Fruit fly (Drosophila melanogaster) whole organism, embryonic: ENCODE results near the gene Naa20A.
A peak's percentile ranks its signal among the peaks of the same experiment; 100 is the strongest.

Experiments
- Atf6 ChIP-seq: fragments of 200-800 bp; sonication (Bioruptor generic); IDR thresholded peaks from 2 replicates; pipeline ENCODE4 v1.3.6; 2022; ENCODE audit warnings: missing biosample characterization, missing genetic modification characterization
- CG11504 ChIP-seq: fragments of 200-800 bp; sonication (Bioruptor generic); optimal IDR thresholded peaks from 3 replicates; lab custom pipeline; 2019; ENCODE audit warnings: missing biosample characterization, mild to moderate bottlenecking, missing genetic modification characterization, moderate library complexity
- CG11560 ChIP-seq: fragments of 200-800 bp; sonication (Bioruptor generic); IDR thresholded peaks from 3 replicates; pipeline ENCODE4 v1.3.6; 2022; ENCODE audit warnings: missing biosample characterization, missing genetic modification characterization
- CG12104 ChIP-seq: fragments of 200-800 bp; sonication (Bioruptor generic); optimal IDR thresholded peaks from 3 replicates; lab custom pipeline; 2016; ENCODE audit warnings: missing biosample characterization, missing genetic modification characterization
- CG12659 ChIP-seq: fragments of 200-800 bp; sonication (Bioruptor generic); optimal IDR thresholded peaks from 3 replicates; lab custom pipeline; 2017; ENCODE audit warnings: mild to moderate bottlenecking, missing biosample characterization, missing genetic modification reagents, missing genetic modification characterization
- CG12769 ChIP-seq: fragments of 200-800 bp; sonication (Bioruptor generic); optimal IDR thresholded peaks from 2 replicates; lab custom pipeline; 2019; ENCODE audit warnings: missing biosample characterization, mild to moderate bottlenecking, missing genetic modification characterization, moderate library complexity
- CG13287 ChIP-seq: fragments of 200-800 bp; sonication (Bioruptor generic); IDR thresholded peaks from 2 replicates; pipeline ENCODE4 v1.3.6; 2022; ENCODE audit warnings: missing biosample characterization, missing genetic modification characterization; ENCODE audit not compliant: partially characterized antibody
- CG15073 ChIP-seq: fragments of 200-800 bp; sonication (Bioruptor generic); optimal IDR thresholded peaks from 2 replicates; lab custom pipeline; 2016; ENCODE audit warnings: missing biosample characterization, missing genetic modification characterization
- CG15269 ChIP-seq: fragments of 200-800 bp; sonication (Bioruptor generic); optimal IDR thresholded peaks from 2 replicates; lab custom pipeline; 2018; ENCODE audit warnings: missing biosample characterization, mild to moderate bottlenecking, missing genetic modification characterization, moderate library complexity
- CG15696 ChIP-seq: fragments of 200-800 bp; sonication (Bioruptor generic); optimal IDR thresholded peaks from 2 replicates; lab custom pipeline; 2019; ENCODE audit warnings: missing biosample characterization, mild to moderate bottlenecking, missing genetic modification characterization, moderate library complexity
- CG2120 ChIP-seq: fragments of 200-800 bp; sonication (Bioruptor generic); optimal IDR thresholded peaks from 3 replicates; lab custom pipeline; 2016; ENCODE audit warnings: missing biosample characterization, missing genetic modification characterization
- CG2678 ChIP-seq: fragments of 200-800 bp; sonication (Bioruptor generic); optimal IDR thresholded peaks from 3 replicates; lab custom pipeline; 2019; ENCODE audit warnings: missing biosample characterization, mild to moderate bottlenecking, missing genetic modification characterization, moderate library complexity
- CG3281 ChIP-seq: fragments of 200-800 bp; sonication (Bioruptor generic); optimal IDR thresholded peaks from 3 replicates; lab custom pipeline; 2017; ENCODE audit warnings: missing biosample characterization, mild to moderate bottlenecking, missing genetic modification characterization
- CG34376 ChIP-seq: fragments of 200-800 bp; sonication (Bioruptor generic); optimal IDR thresholded peaks from 2 replicates; lab custom pipeline; 2018; ENCODE audit warnings: missing biosample characterization, mild to moderate bottlenecking, missing genetic modification characterization
- CG3995 ChIP-seq: fragments of 200-800 bp; sonication (Bioruptor generic); optimal IDR thresholded peaks from 3 replicates; lab custom pipeline; 2016; ENCODE audit warnings: missing biosample characterization, missing genetic modification characterization
- CG6272 ChIP-seq: fragments of 200-800 bp; sonication (Bioruptor generic); IDR thresholded peaks from 2 replicates; pipeline ENCODE4 v1.3.6; 2022; ENCODE audit warnings: missing biosample characterization, missing genetic modification characterization
- CG7357 ChIP-seq: fragments of 200-800 bp; sonication (Bioruptor generic); IDR thresholded peaks from 3 replicates; pipeline ENCODE4 v1.3.6; 2022; ENCODE audit warnings: missing biosample characterization, missing genetic modification characterization
- CG7372 ChIP-seq: fragments of 200-800 bp; sonication (Bioruptor generic); IDR thresholded peaks from 2 replicates; pipeline ENCODE4 v1.3.6; 2022; ENCODE audit warnings: missing biosample characterization, missing genetic modification characterization
- CG7745 ChIP-seq: fragments of 200-800 bp; sonication (Bioruptor generic); optimal IDR thresholded peaks from 2 replicates; lab custom pipeline; 2018; ENCODE audit warnings: missing biosample characterization, mild to moderate bottlenecking, missing genetic modification characterization, moderate library complexity
- CG8765 ChIP-seq: fragments of 200-800 bp; sonication (Bioruptor generic); IDR thresholded peaks from 2 replicates; pipeline ENCODE4 v1.3.6; 2022; ENCODE audit warnings: missing biosample characterization, missing genetic modification characterization
- CG8944 ChIP-seq: fragments of 200-800 bp; sonication (Bioruptor generic); optimal IDR thresholded peaks from 3 replicates; lab custom pipeline; 2016; ENCODE audit warnings: missing biosample characterization, missing genetic modification characterization
- CG9932 ChIP-seq: fragments of 200-800 bp; sonication (Bioruptor generic); IDR thresholded peaks from 2 replicates; pipeline ENCODE4 v1.3.6; 2022; ENCODE audit warnings: missing biosample characterization, missing genetic modification characterization
- Camta ChIP-seq: fragments of 200-800 bp; sonication (Bioruptor generic); optimal IDR thresholded peaks from 2 replicates; lab custom pipeline; 2016; ENCODE audit warnings: missing biosample characterization, missing genetic modification characterization
- Deaf1 ChIP-seq: fragments of 200-800 bp; optimal IDR thresholded peaks from 3 replicates; lab custom pipeline; 2019; ENCODE audit warnings: missing biosample characterization, mild to moderate bottlenecking, missing genetic modification characterization, moderate library complexity
- Dp ChIP-seq: fragments of 200-800 bp; sonication (Bioruptor generic); optimal IDR thresholded peaks from 2 replicates; lab custom pipeline; 2018; ENCODE audit warnings: missing biosample characterization, mild to moderate bottlenecking, missing genetic modification characterization, moderate library complexity
- Fer1 ChIP-seq: fragments of 200-800 bp; sonication (Bioruptor generic); optimal IDR thresholded peaks from 2 replicates; lab custom pipeline; 2017; ENCODE audit warnings: missing biosample characterization, mild to moderate bottlenecking, missing genetic modification characterization
- HLH3B ChIP-seq: fragments of 200-800 bp; sonication (Bioruptor generic); IDR thresholded peaks from 2 replicates; pipeline ENCODE4 v1.3.6; 2022; ENCODE audit warnings: missing biosample characterization, missing genetic modification characterization
- HmgD ChIP-seq: fragments of 200-800 bp; sonication (Bioruptor generic); optimal IDR thresholded peaks from 3 replicates; lab custom pipeline; 2016; ENCODE audit warnings: missing biosample characterization, missing genetic modification characterization
- Hmr ChIP-seq: fragments of 200-800 bp; sonication (Bioruptor generic); optimal IDR thresholded peaks from 3 replicates; lab custom pipeline; 2017; ENCODE audit warnings: mild to moderate bottlenecking, missing biosample characterization, missing genetic modification reagents, missing genetic modification characterization
- Hr3 ChIP-seq: fragments of 200-800 bp; sonication (Bioruptor generic); optimal IDR thresholded peaks from 3 replicates; lab custom pipeline; 2016; ENCODE audit warnings: missing biosample characterization, missing genetic modification characterization
- NFAT ChIP-seq: fragments of 200-800 bp; sonication (Bioruptor generic); IDR thresholded peaks from 2 replicates; pipeline ENCODE4 v1.3.6; 2022; ENCODE audit warnings: missing biosample characterization, missing genetic modification characterization
- Sry-δ ChIP-seq: fragments of 200-800 bp; sonication (Bioruptor generic); optimal IDR thresholded peaks from 2 replicates; lab custom pipeline; 2016; ENCODE audit warnings: missing biosample characterization, missing genetic modification characterization
- Stat92E ChIP-seq, 3 experiments: fragments of >200 bp in 2 of 3; fragments of 200-800 bp in 1 of 3; sonication (Bioruptor generic) in 1 of 3; optimal IDR thresholded peaks; 2 replicates each; lab custom pipeline; 2017 to 2019; ENCODE audit warnings: missing biosample characterization in 3 of 3, missing genetic modification characterization in 3 of 3, mild to moderate bottlenecking in 1 of 3, moderate library complexity in 1 of 3
- TFAM ChIP-seq: fragments of 200-800 bp; sonication (Bioruptor generic); optimal IDR thresholded peaks from 2 replicates; lab custom pipeline; 2017; ENCODE audit warnings: missing biosample characterization, missing genetic modification characterization, inconsistent platforms
- ap ChIP-seq: fragments of 200-800 bp; sonication (Bioruptor generic); IDR thresholded peaks from 2 replicates; pipeline ENCODE4 v1.3.6; 2022; ENCODE audit warnings: missing biosample characterization, missing genetic modification characterization
- crol ChIP-seq: fragments of 200-800 bp; sonication (Bioruptor generic); IDR thresholded peaks from 2 replicates; pipeline ENCODE4 v1.3.6; 2022; ENCODE audit warnings: missing biosample characterization, missing genetic modification characterization
- crp ChIP-seq, 2 experiments: fragments of 200-800 bp; sonication (Bioruptor generic); optimal IDR thresholded peaks; 2 replicates in 1 of 2; 3 replicates in 1 of 2; lab custom pipeline; 2017; ENCODE audit warnings: missing biosample characterization in 2 of 2, missing genetic modification characterization in 2 of 2, mild to moderate bottlenecking in 1 of 2, moderate library complexity in 1 of 2
- gcm ChIP-seq: fragments of 200-800 bp; sonication (Bioruptor generic); optimal IDR thresholded peaks from 2 replicates; lab custom pipeline; 2019; ENCODE audit warnings: missing biosample characterization, mild to moderate bottlenecking, missing genetic modification characterization, moderate library complexity
- h ChIP-seq: fragments of >200 bp; optimal IDR thresholded peaks from 2 replicates; lab custom pipeline; 2017
- hb ChIP-seq: fragments of 200-800 bp; sonication (Bioruptor generic); IDR thresholded peaks from 3 replicates; pipeline ENCODE4 v1.3.6; 2022; ENCODE audit warnings: missing biosample characterization, missing genetic modification characterization; ENCODE audit not compliant: partially characterized antibody
- jigr1 ChIP-seq: fragments of 200-800 bp; sonication (Bioruptor generic); IDR thresholded peaks from 3 replicates; pipeline ENCODE4 v1.3.6; 2022; ENCODE audit warnings: missing biosample characterization, missing genetic modification characterization
- jumu ChIP-seq: fragments of 200-800 bp; sonication (Bioruptor generic); optimal IDR thresholded peaks from 3 replicates; lab custom pipeline; 2016; ENCODE audit warnings: missing biosample characterization, missing genetic modification characterization
- mam ChIP-seq: fragments of 200-800 bp; sonication (Bioruptor generic); optimal IDR thresholded peaks from 3 replicates; lab custom pipeline; 2016; ENCODE audit warnings: missing biosample characterization, missing genetic modification characterization
- mld ChIP-seq: fragments of 200-800 bp; sonication (Bioruptor generic); IDR thresholded peaks from 3 replicates; pipeline ENCODE4 v1.3.6; 2022; ENCODE audit warnings: missing biosample characterization, missing genetic modification characterization; ENCODE audit not compliant: partially characterized antibody
- nau ChIP-seq: fragments of 200-800 bp; sonication (Bioruptor generic); optimal IDR thresholded peaks from 3 replicates; lab custom pipeline; 2017; ENCODE audit warnings: missing biosample characterization, mild to moderate bottlenecking, missing genetic modification characterization, missing genetic modification reagents
- pb ChIP-seq: fragments of 200-800 bp; sonication (Bioruptor generic); optimal IDR thresholded peaks from 3 replicates; lab custom pipeline; 2016; ENCODE audit warnings: missing biosample characterization, missing genetic modification characterization
- salm ChIP-seq: fragments of 200-800 bp; sonication (Bioruptor generic); optimal IDR thresholded peaks from 2 replicates; lab custom pipeline; 2018; ENCODE audit warnings: missing biosample characterization, mild to moderate bottlenecking, missing genetic modification characterization
- sd ChIP-seq: fragments of 200-800 bp; sonication (Bioruptor generic); optimal IDR thresholded peaks from 3 replicates; lab custom pipeline; 2018; ENCODE audit warnings: missing biosample characterization, mild to moderate bottlenecking, missing genetic modification characterization, moderate library complexity
- sug ChIP-seq: fragments of 200-800 bp; optimal IDR thresholded peaks from 2 replicates; lab custom pipeline; 2019; ENCODE audit warnings: missing biosample characterization, mild to moderate bottlenecking, missing genetic modification characterization, moderate library complexity
- tna ChIP-seq: fragments of 200-800 bp; sonication (Bioruptor generic); IDR thresholded peaks from 2 replicates; pipeline ENCODE4 v1.3.6; 2022; ENCODE audit warnings: missing biosample characterization, missing genetic modification characterization; ENCODE audit not compliant: partially characterized antibody
- zfh2 ChIP-seq: fragments of 200-800 bp; sonication (Bioruptor generic); optimal IDR thresholded peaks from 2 replicates; lab custom pipeline; 2016; ENCODE audit warnings: missing biosample characterization, missing genetic modification characterization

Gene Naa20A

dm6 chrX:19604997-19605396, 17.9 kb downstream of the Naa20A start, which contains the start of gene CG14207 (continued):
- no peak for TF ChIP-seq crp (GFP tag; optimal IDR thresholded peaks at IDR 0.05; lab: Kevin White, UChicago)
- peak; percentile 32 for TF ChIP-seq Hmr (GFP tag; lab: Kevin White, UChicago)
- no peak for TF ChIP-seq Hr3 (GFP tag; lab: Kevin White, UChicago)
- no peak for TF ChIP-seq jigr1 (GFP tag; lab: Robert Waterston, UW)
- no peak for TF ChIP-seq jumu (GFP tag; lab: Kevin White, UChicago)
- TF ChIP-seq CG2120 (GFP tag; lab: Kevin White, UChicago), result no peak
- no peak for TF ChIP-seq CG8765 (GFP tag; lab: Robert Waterston, UW)
- TF ChIP-seq Camta (GFP tag; lab: Kevin White, UChicago), result no peak
- TF ChIP-seq ap (GFP tag; lab: Robert Waterston, UW), result no peak
- TF ChIP-seq CG8944 (GFP tag; lab: Kevin White, UChicago), result no peak
- TF ChIP-seq HmgD (GFP tag; lab: Kevin White, UChicago), result no peak
- TF ChIP-seq Stat92E (GFP tag; optimal IDR thresholded peaks at IDR 0.05; lab: Kevin White, UChicago), result no peak
- TF ChIP-seq CG15269, result peak; percentile 31
- peak; percentile 28 for TF ChIP-seq Fer1
- TF ChIP-seq CG13287 (GFP tag; lab: Robert Waterston, UW), result peak; percentile 80
- no peak for TF ChIP-seq CG7357
- no peak for TF ChIP-seq CG12769 (tag; lab: Kevin White, UChicago)
- no peak for TF ChIP-seq h (lab: Kevin White, UChicago)
- no peak for TF ChIP-seq gcm
- TF ChIP-seq sd (tag; lab: Kevin White, UChicago), result peak; percentile 4
- TF ChIP-seq CG12659 (GFP tag; lab: Kevin White, UChicago), result peak; percentile 29
- no peak for TF ChIP-seq CG7745
- TF ChIP-seq NFAT (GFP tag; lab: Robert Waterston, UW), result peak; percentile 23; the same call in 1 of the 2 replicates
- TF ChIP-seq sug (tag; lab: Kevin White, UChicago), result no peak
- TF ChIP-seq CG11560 (tag; lab: Robert Waterston, UW), result no peak
- TF ChIP-seq Atf6 (GFP tag; lab: Robert Waterston, UW), result peak; percentile 32
- TF ChIP-seq Dp (GFP tag; lab: Kevin White, UChicago), result peak; percentile 78
- peak; percentile 75; the same call in 2 of the 3 replicates for TF ChIP-seq hb
- no peak for TF ChIP-seq zfh2 (GFP tag; lab: Kevin White, UChicago)
- TF ChIP-seq CG2678, result no peak
- no peak for TF ChIP-seq CG7372 (GFP tag; lab: Robert Waterston, UW)
- no peak for TF ChIP-seq CG15696 (tag; lab: Kevin White, UChicago)
- no peak for TF ChIP-seq mam (GFP tag; lab: Kevin White, UChicago)
- no peak for TF ChIP-seq TFAM (GFP tag; lab: Kevin White, UChicago)
- TF ChIP-seq HLH3B (GFP tag; lab: Robert Waterston, UW), result no peak
- peak; percentile 88 for TF ChIP-seq tna (GFP tag; lab: Robert Waterston, UW)
- TF ChIP-seq CG15073 (GFP tag; lab: Kevin White, UChicago), result no peak
- TF ChIP-seq Deaf1 (tag; lab: Kevin White, UChicago), result peak; percentile 10
- TF ChIP-seq pb (GFP tag; lab: Kevin White, UChicago), result no peak
- TF ChIP-seq CG9932 (GFP tag; lab: Robert Waterston, UW), result peak; percentile 29; the same call in 1 of the 2 replicates
- no peak for TF ChIP-seq salm
- no peak for TF ChIP-seq nau
- peak; percentile 43 for TF ChIP-seq CG34376 (GFP tag; lab: Kevin White, UChicago)
- TF ChIP-seq CG12104 (GFP tag; lab: Kevin White, UChicago), result no peak
- no peak for TF ChIP-seq CG6272 (GFP tag; lab: Robert Waterston, UW)
- TF ChIP-seq crol, result no peak
- TF ChIP-seq CG11504 (tag; lab: Kevin White, UChicago), result peak; percentile 31
- TF ChIP-seq mld (GFP tag; lab: Robert Waterston, UW), result peak; percentile 80
- TF ChIP-seq CG3281 (GFP tag; lab: Kevin White, UChicago), result no peak
- no peak for TF ChIP-seq CG3995 (GFP tag; lab: Kevin White, UChicago)
- TF ChIP-seq Sry-δ, result peak; percentile 40
